Fruit fly (Drosophila melanogaster) Kc167 (cell line): ENCODE measurements around the gene Flad1.

Experiments used
- Myc ChIP-seq: fragments of >200 bp; optimal IDR thresholded peaks from 2 replicates; lab custom pipeline; 2017; ENCODE audit warnings: missing external identifiers
- Sin3A ChIP-seq: fragments of >200 bp; optimal IDR thresholded peaks from 2 replicates; lab custom pipeline; 2018; ENCODE audit warnings: missing external identifiers
- h ChIP-seq: fragments of >200 bp; optimal IDR thresholded peaks from 3 replicates; lab custom pipeline; 2018; ENCODE audit warnings: missing external identifiers
- insv ChIP-seq: fragments of >200 bp; optimal IDR thresholded peaks from 3 replicates; lab custom pipeline; 2018; ENCODE audit warnings: missing external identifiers
- psq ChIP-seq: fragments of >200 bp; optimal IDR thresholded peaks from 2 replicates; lab custom pipeline; 2017; ENCODE audit warnings: missing external identifiers
- ttk ChIP-seq: sonication (Bioruptor generic); optimal IDR thresholded peaks from 2 replicates; lab custom pipeline; 2017; ENCODE audit warnings: missing external identifiers

Flad1 gene

dm6 chrX:12917177-12917576 lies 13.9 kb upstream of the Flad1 start, which contains the start of gene fne:
TSS of gene fne (plus strand) at chrX:12917477.
- TF ChIP-seq ttk (lab: Kevin White, UChicago) = no peak
- TF ChIP-seq h (lab: Kevin White, UChicago) = no peak
- TF ChIP-seq insv = no peak
- no peak for TF ChIP-seq Myc (lab: Kevin White, UChicago)
- TF ChIP-seq psq (lab: Kevin White, UChicago) = no peak
- TF ChIP-seq Sin3A = no peak

dm6 chrX:12913729-12914128 lies 10.4 kb upstream of the Flad1 start:
- TF ChIP-seq psq (lab: Kevin White, UChicago) (no peak), Sin3A (no peak), Myc (lab: Kevin White, UChicago) (no peak), insv (no peak), ttk (lab: Kevin White, UChicago) (no peak), h (lab: Kevin White, UChicago) (no peak)

- no peak for TF ChIP-seq ttk (lab: Kevin White, UChicago)
- TF ChIP-seq Sin3A = no peak
Measured at dm6 chrX:12909577-12910426, 6.5 kb upstream of the Flad1 start, which contains the start of the genes Brms1 and CG4645. TSS of gene Brms1 (minus strand) at chrX:12909622. TSS of gene CG4645 (plus strand) at chrX:12909953.

dm6 chrX:12906914-12907313 lies 3.6 kb upstream of the Flad1 start, which contains the start of gene mRpL49:
TSS of gene mRpL49 (plus strand) at chrX:12907105.
- TF ChIP-seq ttk (lab: Kevin White, UChicago) (no peak), Sin3A (no peak), psq (lab: Kevin White, UChicago) (no peak), insv (no peak), h (lab: Kevin White, UChicago) (no peak), Myc (lab: Kevin White, UChicago) (no peak)

- TF ChIP-seq h (lab: Kevin White, UChicago) (no peak), psq (lab: Kevin White, UChicago) (no peak), Sin3A (no peak), insv (no peak), ttk (lab: Kevin White, UChicago) (no peak), Myc (lab: Kevin White, UChicago) (no peak)
Measured at dm6 chrX:12905901-12906689, 2.8 kb upstream of the Flad1 start, which contains the start of gene CG4404. TSS of gene CG4404 (minus strand) at chrX:12906018.

dm6 chrX:12905014-12905900 lies 1.9 kb upstream of the Flad1 start:
- TF ChIP-seq Sin3A (no peak), Myc (lab: Kevin White, UChicago) (no peak), ttk (lab: Kevin White, UChicago) (no peak), psq (lab: Kevin White, UChicago) (no peak), insv (no peak), h (lab: Kevin White, UChicago) (no peak)

DNA sequence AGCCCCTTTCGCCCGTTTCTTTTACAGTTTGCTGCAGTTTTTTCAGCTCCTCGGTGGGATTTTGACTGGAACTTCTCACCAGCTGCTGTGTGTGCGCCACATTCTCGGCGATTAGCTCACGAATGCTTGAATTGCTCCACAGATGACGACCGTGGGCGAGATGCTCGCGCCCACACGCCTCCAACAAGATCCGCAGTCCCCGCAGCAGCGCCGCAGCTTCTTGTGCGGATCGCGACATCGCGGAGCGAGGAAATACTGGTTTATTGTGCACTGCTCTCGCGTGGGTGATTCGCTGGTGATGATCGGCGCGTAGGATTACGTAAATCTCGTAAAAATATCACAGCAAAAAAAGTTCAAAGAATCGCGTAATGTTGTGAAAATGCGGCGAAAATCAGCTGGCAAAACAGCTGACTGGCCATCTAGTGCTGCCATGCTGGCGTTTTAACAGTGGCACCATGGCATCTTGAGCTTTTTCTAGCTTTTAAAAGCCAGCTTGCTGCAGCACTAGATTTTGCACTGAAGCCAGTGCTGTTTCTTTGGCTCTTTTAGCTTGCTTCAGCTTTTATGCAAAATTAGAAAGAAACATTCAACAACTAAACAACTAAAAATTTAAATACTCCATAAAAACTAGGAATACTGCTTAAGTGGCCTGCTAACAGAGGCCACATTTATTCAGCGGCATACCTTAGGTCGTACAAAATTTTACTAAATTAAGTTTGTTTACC lies 2.4 kb downstream of the Flad1 start, which contains the start of gene Coq8:
Coq8 (minus strand) TSS at position 397 of the 725 bp plus-strand sequence.
- TF ChIP-seq ttk (lab: Kevin White, UChicago) (no peak), insv (no peak), Myc (lab: Kevin White, UChicago) (no peak), Sin3A (no peak), h (lab: Kevin White, UChicago) (no peak), psq (lab: Kevin White, UChicago) (no peak)

- TF ChIP-seq Sin3A (no peak), ttk (lab: Kevin White, UChicago) (no peak), Myc (lab: Kevin White, UChicago) (no peak), h (lab: Kevin White, UChicago) (no peak), insv (no peak), psq (lab: Kevin White, UChicago) (no peak)
Measured at dm6 chrX:12898569-12898968, 4.7 kb downstream of the Flad1 start, which contains the start of gene CG32650. TSS of gene CG32650 (minus strand) at chrX:12898669.

DNA sequence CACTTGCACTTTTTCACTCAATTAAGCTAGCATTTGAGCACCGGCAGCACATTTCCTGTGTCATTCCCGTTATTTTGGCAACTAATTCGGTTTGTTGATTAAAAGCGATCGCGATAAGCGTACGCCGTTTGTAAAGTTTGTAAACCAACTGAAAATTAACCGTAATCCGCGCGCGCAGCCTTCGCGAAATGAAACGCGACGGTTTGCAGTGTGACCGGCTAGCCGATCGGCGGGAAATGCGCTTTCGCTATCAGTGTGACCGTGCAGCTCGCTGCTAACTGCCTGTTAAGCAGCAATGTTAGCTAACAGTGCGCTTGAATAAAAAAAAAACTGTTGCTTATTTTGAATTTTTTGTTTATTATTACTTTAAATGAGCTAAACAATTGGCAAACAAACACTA lies 6.2 kb downstream of the Flad1 start, which contains the start of gene Pde9:
Pde9 (minus strand) TSS at position 178 of the 400 bp plus-strand sequence.
- TF ChIP-seq Sin3A (no peak), h (lab: Kevin White, UChicago) (no peak), insv (no peak), psq (lab: Kevin White, UChicago) (no peak), ttk (lab: Kevin White, UChicago) (no peak), Myc (lab: Kevin White, UChicago) (no peak)

DNA sequence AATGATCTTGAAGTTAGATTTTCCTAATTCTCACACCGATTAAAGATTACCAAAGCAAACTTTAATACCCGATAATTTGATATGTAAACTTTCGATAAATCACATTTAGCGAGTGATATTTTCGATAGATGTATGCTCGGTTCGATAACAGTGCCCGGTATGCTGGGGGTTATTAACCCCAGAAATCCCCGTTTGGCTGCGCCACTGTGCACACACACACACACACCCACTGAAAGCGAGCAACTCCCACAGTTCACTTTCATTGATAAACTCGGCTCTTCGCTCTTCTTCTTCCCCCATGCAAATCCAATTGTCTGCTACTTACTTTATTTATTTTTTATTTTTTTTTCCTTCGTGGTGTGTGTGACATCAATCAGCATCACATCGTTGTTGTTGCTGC lies 6.9 kb downstream of the Flad1 start:
- TF ChIP-seq Sin3A (no peak), psq (lab: Kevin White, UChicago) (no peak), ttk (lab: Kevin White, UChicago) (no peak), insv (no peak), Myc (lab: Kevin White, UChicago) (no peak), h (lab: Kevin White, UChicago) (no peak)
